Worm (Caenorhabditis elegans) whole organism, young adult: ENCODE results near the gene nlp-66.

Source experiments
- F10E7.11 ChIP-seq: sonication (generic microtip); optimal IDR thresholded peaks from 2 replicates; lab custom pipeline; 2017; ENCODE audit warnings: mild to moderate bottlenecking, missing genetic modification characterization, moderate library complexity, missing compliant biosample characterization
- F22D6.2 ChIP-seq: sonication (generic microtip); optimal IDR thresholded peaks from 2 replicates; lab custom pipeline; 2016; ENCODE audit warnings: mild to moderate bottlenecking, missing genetic modification characterization, missing compliant biosample characterization
- F49E8.2 ChIP-seq: sonication (generic microtip); optimal IDR thresholded peaks from 3 replicates; lab custom pipeline; 2017; ENCODE audit warnings: missing genetic modification characterization, mild to moderate bottlenecking, missing compliant biosample characterization, antibody characterized with exemption, moderate library complexity; ENCODE audit not compliant: insufficient read depth
- F55B11.4 ChIP-seq: sonication (generic microtip); optimal IDR thresholded peaks from 2 replicates; lab custom pipeline; 2016; ENCODE audit warnings: missing compliant biosample characterization, missing genetic modification characterization, borderline replicate concordance; ENCODE audit not compliant: insufficient read depth
- F57A8.1 ChIP-seq: fragments of 200-800 bp; sonication (Bioruptor generic); optimal IDR thresholded peaks from 2 replicates; lab custom pipeline; 2018; ENCODE audit warnings: mild to moderate bottlenecking, missing genetic modification characterization, moderate library complexity, missing compliant biosample characterization
- K11D2.4 ChIP-seq: fragments of 200-800 bp; sonication (Bioruptor generic); IDR thresholded peaks from 2 replicates; pipeline ENCODE4 v1.3.6; 2022; ENCODE audit warnings: missing genetic modification reagents, missing genetic modification characterization, missing compliant biosample characterization
- T07F8.4 ChIP-seq: sonication (generic microtip); optimal IDR thresholded peaks from 2 replicates; lab custom pipeline; 2016; ENCODE audit warnings: mild to moderate bottlenecking, missing genetic modification characterization, moderate library complexity, missing compliant biosample characterization
- Y53G8AR.9 ChIP-seq: fragments of 200-800 bp; sonication (Bioruptor generic); conservative IDR thresholded peaks from 2 replicates; pipeline ENCODE4 v1.3.6; 2022; ENCODE audit warnings: missing genetic modification reagents, missing genetic modification characterization, missing compliant biosample characterization
- Y67H2A.10 ChIP-seq: fragments of 200-800 bp; sonication (Bioruptor generic); conservative IDR thresholded peaks from 2 replicates; pipeline ENCODE4 v1.3.6; 2022; ENCODE audit warnings: missing genetic modification reagents, missing genetic modification characterization, missing compliant biosample characterization
- Y79H2A.3 ChIP-seq: fragments of 200-800 bp; sonication (Bioruptor generic); conservative IDR thresholded peaks from 2 replicates; pipeline ENCODE4 v1.3.6; 2022; ENCODE audit warnings: missing genetic modification reagents, missing genetic modification characterization, missing compliant biosample characterization
- Y95B8A.8 ChIP-seq: fragments of 200-800 bp; sonication (Bioruptor generic); IDR thresholded peaks from 2 replicates; pipeline ENCODE4 v1.3.6; 2022; ENCODE audit warnings: missing genetic modification reagents, missing genetic modification characterization, missing compliant biosample characterization
- ZK185.1 ChIP-seq: sonication (generic microtip); optimal IDR thresholded peaks from 2 replicates; lab custom pipeline; 2016; ENCODE audit warnings: mild to moderate bottlenecking, missing genetic modification characterization, missing compliant biosample characterization; ENCODE audit not compliant: poor library complexity, severe bottlenecking
- akir-1 ChIP-seq: fragments of 200-800 bp; sonication (Bioruptor generic); optimal IDR thresholded peaks from 2 replicates; lab custom pipeline; 2018; ENCODE audit warnings: mild to moderate bottlenecking, missing genetic modification characterization, moderate library complexity, missing compliant biosample characterization
- aptf-2 ChIP-seq: fragments of 200-800 bp; sonication (Bioruptor generic); conservative IDR thresholded peaks from 2 replicates; pipeline ENCODE4 v1.3.6; 2022; ENCODE audit warnings: missing genetic modification reagents, missing genetic modification characterization, missing compliant biosample characterization
- atf-7 ChIP-seq: sonication (generic microtip); optimal IDR thresholded peaks from 2 replicates; lab custom pipeline; 2017; ENCODE audit warnings: mild to moderate bottlenecking, missing genetic modification characterization, missing compliant biosample characterization
- attf-5 ChIP-seq: fragments of 200-800 bp; sonication (Bioruptor generic); optimal IDR thresholded peaks from 2 replicates; lab custom pipeline; 2018; ENCODE audit warnings: mild to moderate bottlenecking, missing genetic modification characterization, missing compliant biosample characterization
- ccch-3 ChIP-seq: fragments of 200-800 bp; sonication (Bioruptor generic); optimal IDR thresholded peaks from 2 replicates; lab custom pipeline; 2018; ENCODE audit warnings: mild to moderate bottlenecking, missing genetic modification characterization, missing compliant biosample characterization
- egl-44 ChIP-seq: fragments of 200-800 bp; sonication (Bioruptor generic); IDR thresholded peaks from 2 replicates; pipeline ENCODE4 v1.3.6; 2022; ENCODE audit warnings: missing genetic modification reagents, missing genetic modification characterization, missing compliant biosample characterization
- egrh-3 ChIP-seq: fragments of 200-800 bp; sonication (Bioruptor generic); IDR thresholded peaks from 2 replicates; pipeline ENCODE4 v1.3.6; 2022; ENCODE audit warnings: missing genetic modification reagents, missing genetic modification characterization, missing compliant biosample characterization
- hsf-1 ChIP-seq: fragments of 200-800 bp; sonication (Bioruptor generic); IDR thresholded peaks from 2 replicates; pipeline ENCODE4 v1.3.6; 2022; ENCODE audit warnings: missing genetic modification reagents, missing genetic modification characterization, missing compliant biosample characterization
- let-607 ChIP-seq, 2 experiments: fragments of 200-800 bp in 1 of 2; sonication (Bioruptor generic) in 1 of 2; sonication (generic microtip) in 1 of 2; optimal IDR thresholded peaks; 2 replicates each; lab custom pipeline; 2016 to 2018; ENCODE audit warnings: mild to moderate bottlenecking in 2 of 2, missing compliant biosample characterization in 2 of 2, missing genetic modification characterization in 2 of 2, moderate library complexity in 2 of 2, missing genotype in 1 of 2
- lsl-1 ChIP-seq: fragments of 200-800 bp; sonication (Bioruptor generic); optimal IDR thresholded peaks from 2 replicates; lab custom pipeline; 2018; ENCODE audit warnings: mild to moderate bottlenecking, missing genetic modification characterization, moderate library complexity, missing compliant biosample characterization
- madf-10 ChIP-seq: sonication (generic microtip); optimal IDR thresholded peaks from 2 replicates; lab custom pipeline; 2016; ENCODE audit warnings: mild to moderate bottlenecking, missing genetic modification characterization, missing compliant biosample characterization
- madf-3 ChIP-seq: fragments of 200-800 bp; sonication (Bioruptor generic); IDR thresholded peaks from 2 replicates; pipeline ENCODE4 v1.3.6; 2022; ENCODE audit warnings: missing genetic modification reagents, missing genetic modification characterization, missing compliant biosample characterization
- madf-8 ChIP-seq: fragments of 200-800 bp; sonication (Bioruptor generic); conservative IDR thresholded peaks from 2 replicates; pipeline ENCODE4 v1.3.6; 2022; ENCODE audit warnings: missing genetic modification reagents, missing genetic modification characterization, missing compliant biosample characterization
- nfya-1 ChIP-seq: sonication (generic microtip); optimal IDR thresholded peaks from 2 replicates; lab custom pipeline; 2017; ENCODE audit warnings: antibody characterized with exemption, missing compliant biosample characterization, missing genetic modification characterization, borderline replicate concordance; ENCODE audit not compliant: insufficient read depth
- nhr-27 ChIP-seq: fragments of 200-800 bp; sonication (Bioruptor generic); optimal IDR thresholded peaks from 2 replicates; lab custom pipeline; 2018; ENCODE audit warnings: mild to moderate bottlenecking, missing genetic modification characterization, moderate library complexity, missing compliant biosample characterization
- nhr-80 ChIP-seq: sonication (generic microtip); optimal IDR thresholded peaks from 2 replicates; lab custom pipeline; 2016; ENCODE audit warnings: missing genetic modification characterization, missing compliant biosample characterization
- rec-8 ChIP-seq, 2 experiments: sonication (generic microtip); optimal IDR thresholded peaks; 2 replicates each; lab custom pipeline; 2016; ENCODE audit warnings: mild to moderate bottlenecking in 2 of 2, missing genetic modification characterization in 2 of 2, missing genetic modification reagents in 2 of 2, missing genotype in 2 of 2, missing biosample characterization in 1 of 2, missing compliant biosample characterization in 1 of 2, moderate library complexity in 1 of 2
- sea-2 ChIP-seq: fragments of 200-800 bp; sonication (Bioruptor generic); IDR thresholded peaks from 2 replicates; pipeline ENCODE4 v1.3.6; 2022; ENCODE audit warnings: missing genetic modification characterization, missing compliant biosample characterization
- snpc-1.3 ChIP-seq: sonication (generic microtip); optimal IDR thresholded peaks from 2 replicates; lab custom pipeline; 2017; ENCODE audit warnings: missing genetic modification characterization, mild to moderate bottlenecking, missing compliant biosample characterization, antibody characterized with exemption, moderate library complexity, missing genotype, missing genetic modification reagents; ENCODE audit not compliant: insufficient read depth
- snpc-4 ChIP-seq, 5 experiments: fragments of 150-350 bp in 1 of 5; sonication (generic microtip) in 4 of 5; optimal IDR thresholded peaks; 2 replicates each; lab custom pipeline; 2014 to 2018; ENCODE audit warnings: missing genetic modification characterization in 5 of 5, missing biosample characterization in 3 of 5, antibody characterized with exemption in 2 of 5, mild to moderate bottlenecking in 2 of 5, missing compliant biosample characterization in 2 of 5, missing genotype in 2 of 5, moderate library complexity in 2 of 5, missing genetic modification reagents in 1 of 5
- tbx-9 ChIP-seq: sonication (generic microtip); optimal IDR thresholded peaks from 2 replicates; lab custom pipeline; 2016; ENCODE audit warnings: borderline replicate concordance, missing genetic modification characterization, inconsistent platforms, missing compliant biosample characterization
- unc-130 ChIP-seq: sonication (generic microtip); optimal IDR thresholded peaks from 2 replicates; lab custom pipeline; 2016; ENCODE audit warnings: missing genetic modification reagents, missing genetic modification characterization, missing compliant biosample characterization
- zfh-2 ChIP-seq: fragments of 200-800 bp; sonication (Bioruptor generic); conservative IDR thresholded peaks from 2 replicates; pipeline ENCODE4 v1.3.6; 2022; ENCODE audit warnings: missing genetic modification reagents, missing genetic modification characterization, missing compliant biosample characterization
- ztf-22 ChIP-seq: fragments of 200-800 bp; sonication (Bioruptor generic); optimal IDR thresholded peaks from 2 replicates; lab custom pipeline; 2018; ENCODE audit warnings: mild to moderate bottlenecking, missing genetic modification characterization, moderate library complexity, missing compliant biosample characterization
- ztf-3 ChIP-seq: fragments of 200-800 bp; sonication (Bioruptor generic); optimal IDR thresholded peaks from 2 replicates; lab custom pipeline; 2018; ENCODE audit warnings: mild to moderate bottlenecking, missing genetic modification characterization, missing compliant biosample characterization
- ztf-6 ChIP-seq: fragments of 200-800 bp; sonication (Bioruptor generic); IDR thresholded peaks from 2 replicates; pipeline ENCODE4 v1.3.6; 2022; ENCODE audit warnings: missing genetic modification reagents, missing genetic modification characterization, missing compliant biosample characterization

nlp-66 gene

ce11 chrX:11088952-11089351 is 27.7 kb downstream of the nlp-66 start, which contains the start of gene W04G3.11:
TSS of gene W04G3.11 (plus strand) at chrX:11089195.
- TF ChIP-seq let-607 (tag; optimal IDR thresholded peaks at IDR 0.05; lab: Kevin White, UChicago) (no peak), nhr-80 (tag; lab: Kevin White, UChicago) (peak; percentile 58)

- no peak for TF ChIP-seq hsf-1
- no peak for TF ChIP-seq atf-7 (tag; lab: Kevin White, UChicago)
- no peak for TF ChIP-seq snpc-1.3
- no peak for TF ChIP-seq attf-5 (GFP tag; lab: Kevin White, UChicago)
- no peak for TF ChIP-seq madf-10 (tag; lab: Kevin White, UChicago)
- no peak for TF ChIP-seq T07F8.4 (tag; lab: Kevin White, UChicago)
- TF ChIP-seq rec-8 (tag; optimal IDR thresholded peaks at IDR 0.05; lab: Kevin White, UChicago), result no peak
- no peak for TF ChIP-seq ztf-6
- no peak for TF ChIP-seq Y95B8A.8 (GFP tag; lab: Robert Waterston, UW)
- TF ChIP-seq nfya-1, result no peak
- no peak for TF ChIP-seq egrh-3
- TF ChIP-seq madf-3, result no peak
- no peak for TF ChIP-seq K11D2.4 (GFP tag; lab: Robert Waterston, UW)
- no peak for TF ChIP-seq F55B11.4
- no peak for TF ChIP-seq madf-8 (GFP tag; lab: Robert Waterston, UW)
Observed at ce11 chrX:11085162-11085561, 31.5 kb downstream of the nlp-66 start, which contains the start of gene W04G3.7. TSS of gene W04G3.7 (minus strand) at chrX:11085262.

- no peak for TF ChIP-seq zfh-2 (GFP tag; lab: Robert Waterston, UW)
- peak; percentile 35 for TF ChIP-seq nhr-80 (tag; lab: Kevin White, UChicago)
- TF ChIP-seq Y79H2A.3, result no peak
Observed at ce11 chrX:11080170-11080728, 36.4 kb downstream of the nlp-66 start, which contains the start of gene sulp-7. TSS of gene sulp-7 (plus strand) at chrX:11080678.

- TF ChIP-seq ztf-22 (GFP tag; lab: Kevin White, UChicago) (no peak), egl-44 (GFP tag; lab: Robert Waterston, UW) (no peak), F57A8.1 (GFP tag; lab: Kevin White, UChicago) (no peak), akir-1 (GFP tag; lab: Kevin White, UChicago) (no peak)
Observed at ce11 chrX:11079667-11080066, 37.0 kb downstream of the nlp-66 start, which contains the start of gene W04G3.13. TSS of gene W04G3.13 (minus strand) at chrX:11079767.

DNA sequence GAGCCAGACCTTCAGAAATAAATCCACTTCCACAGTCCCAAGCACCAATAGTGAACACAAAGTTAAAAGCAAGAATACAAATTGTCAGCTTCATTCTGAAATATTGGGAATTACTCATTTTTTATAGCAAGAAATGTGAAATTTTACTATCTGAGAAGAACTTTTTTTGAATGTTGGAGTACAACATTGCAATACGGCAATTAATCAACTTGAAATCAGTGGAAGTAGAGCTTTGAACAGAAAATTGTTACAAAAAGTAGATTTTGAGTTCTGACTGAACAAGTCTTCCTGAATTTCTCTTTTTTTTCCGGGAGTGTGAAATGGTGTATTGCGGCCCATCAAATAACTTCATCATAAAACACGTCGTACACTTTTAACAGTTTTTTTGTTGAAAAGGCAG is 38.5 kb downstream of the nlp-66 start, which contains the start of gene W04G3.10:
Gene W04G3.10 (minus strand): TSS at position 101 of the 400 bp plus-strand sequence.
- no peak for TF ChIP-seq lsl-1 (GFP tag; lab: Kevin White, UChicago)
- no peak for TF ChIP-seq F10E7.11 (tag; lab: Kevin White, UChicago)
- TF ChIP-seq ccch-3 (GFP tag; lab: Kevin White, UChicago), result no peak
- no peak for TF ChIP-seq akir-1 (GFP tag; lab: Kevin White, UChicago)
- TF ChIP-seq Y67H2A.10, result no peak
- TF ChIP-seq tbx-9, result no peak
- TF ChIP-seq ztf-3 (GFP tag; lab: Kevin White, UChicago), result no peak
- no peak for TF ChIP-seq unc-130 (GFP tag; lab: Kevin White, UChicago)
- TF ChIP-seq F49E8.2 (tag; lab: Kevin White, UChicago), result no peak
- TF ChIP-seq F22D6.2 (tag; lab: Kevin White, UChicago), result no peak
- TF ChIP-seq ZK185.1 (tag; lab: Kevin White, UChicago), result no peak
- no peak for TF ChIP-seq snpc-4 (GFP tag; optimal IDR thresholded peaks at IDR 0.05; lab: Kevin White, UChicago)
- no peak for TF ChIP-seq snpc-4 (tag; optimal IDR thresholded peaks at IDR 0.05; lab: Kevin White, UChicago)
- no peak for TF ChIP-seq aptf-2 (GFP tag; lab: Robert Waterston, UW)
- no peak for TF ChIP-seq Y53G8AR.9 (GFP tag; lab: Robert Waterston, UW)
- TF ChIP-seq K11D2.4 (GFP tag; lab: Robert Waterston, UW), result no peak
- no peak for TF ChIP-seq nhr-27 (tag; lab: Kevin White, UChicago)
- no peak for TF ChIP-seq atf-7 (tag; lab: Kevin White, UChicago)
- TF ChIP-seq sea-2 (GFP tag; lab: Robert Waterston, UW), result no peak
- TF ChIP-seq, all 124 proteins: peak for 0
